Worm (Caenorhabditis elegans): Measurements from ENCODE around the gene srt-74.
A peak's percentile ranks its signal among the peaks of the same experiment; 100 is the strongest.

srt-74 gene

ce11 chrV:14270729-14271128 lies 11.4 kb downstream of the srt-74 start, which contains the start of gene F40G12.5:
TSS of gene F40G12.5 (minus strand) at chrV:14270829.
- TF ChIP-seq unc-62 (GFP tag; optimal IDR thresholded peaks at IDR 0.05 in 1 of 2) = peak in 1 of 2 experiments; percentile 16
- no peak for TF ChIP-seq unc-62 (tag; optimal IDR thresholded peaks at IDR 0.05)
- TF ChIP-seq saeg-2 (GFP tag; IDR thresholded peaks at IDR 0.05) = no peak

- TF ChIP-seq R02D3.7 (tag; optimal IDR thresholded peaks at IDR 0.05) = no peak
- TF ChIP-seq hmg-1.1 (GFP tag; IDR thresholded peaks at IDR 0.05) = no peak
- no peak for TF ChIP-seq cey-2 (tag; optimal IDR thresholded peaks at IDR 0.05; ENCODE audit: borderline replicate concordance, insufficient read depth)
- no peak for TF ChIP-seq ama-1 (optimal IDR thresholded peaks at IDR 0.05)
- no peak for TF ChIP-seq fkh-10 (GFP tag; optimal IDR thresholded peaks at IDR 0.05)
- no peak for TF ChIP-seq lin-1 (GFP tag; IDR thresholded peaks at IDR 0.05)
- TF ChIP-seq daf-12 (tag; optimal IDR thresholded peaks at IDR 0.05) = no peak
- TF ChIP-seq spr-3 (GFP tag; optimal IDR thresholded peaks at IDR 0.05) = no peak
- TF ChIP-seq lir-3 (tag; optimal IDR thresholded peaks at IDR 0.05) = no peak
- TF ChIP-seq nhr-111 (GFP tag; optimal IDR thresholded peaks at IDR 0.05) = no peak
- no peak for TF ChIP-seq F44E2.7 (GFP tag; IDR thresholded peaks at IDR 0.05)
- no peak for TF ChIP-seq lsy-2 (tag; optimal IDR thresholded peaks at IDR 0.05)
- TF ChIP-seq dve-1 (tag; optimal IDR thresholded peaks at IDR 0.05; ENCODE audit: insufficient read depth) = no peak
- no peak for TF ChIP-seq madf-9 (GFP tag; conservative IDR thresholded peaks at IDR 0.05)
- TF ChIP-seq zip-2 (tag; optimal IDR thresholded peaks at IDR 0.05) = no peak
These were observed 13.5 kb downstream of the srt-74 start, which contains the start of gene F40G12.4 for ce11 chrV:14268616-14269015. TSS of gene F40G12.4 (minus strand) at chrV:14268716.

ce11 chrV:14267326-14267942 lies 14.7 kb downstream of the srt-74 start:
- no peak for TF ChIP-seq lim-7 (GFP tag; IDR thresholded peaks at IDR 0.05)
- no peak for TF ChIP-seq snpc-4 (tag; optimal IDR thresholded peaks at IDR 0.05)
- no peak for TF ChIP-seq F10B5.3 (tag; optimal IDR thresholded peaks at IDR 0.05)
- peak; percentile 74; the same call in 1 of the 2 replicates for TF ChIP-seq Y48G9A.11 (GFP tag; IDR thresholded peaks at IDR 0.05)
- no peak for TF ChIP-seq ceh-20 (GFP tag; IDR thresholded peaks at IDR 0.05)
- no peak for TF ChIP-seq nhr-77 (tag; optimal IDR thresholded peaks at IDR 0.05)
- no peak for TF ChIP-seq lin-38 (GFP tag; IDR thresholded peaks at IDR 0.05)
- peak; percentile 82 for TF ChIP-seq snpc-1.2 (GFP tag; IDR thresholded peaks at IDR 0.05)
- no peak for TF ChIP-seq nhr-25 (tag; optimal IDR thresholded peaks at IDR 0.05; ENCODE audit: borderline replicate concordance, insufficient read depth)
- peak; percentile 28 for TF ChIP-seq F49E8.2 (tag; optimal IDR thresholded peaks at IDR 0.05; ENCODE audit: borderline replicate concordance)
- no peak for TF ChIP-seq lin-13 (GFP tag; optimal IDR thresholded peaks at IDR 0.05)
- 0 out of 2 replicates have a peak, but pooled peaks have one; percentile 9 for TF ChIP-seq arid-1 (GFP tag; conservative IDR thresholded peaks at IDR 0.05)
- TF ChIP-seq nhr-6 (tag; optimal IDR thresholded peaks at IDR 0.05) = no peak
- TF ChIP-seq Y5F2A.4 (GFP tag; optimal IDR thresholded peaks at IDR 0.05) = no peak
- TF ChIP-seq nhr-10 (tag; optimal IDR thresholded peaks at IDR 0.05) = no peak
- no peak for TF ChIP-seq nhr-11 (tag; optimal IDR thresholded peaks at IDR 0.05)
- TF ChIP-seq cey-2 (tag; optimal IDR thresholded peaks at IDR 0.05; ENCODE audit: borderline replicate concordance, insufficient read depth) = no peak
- no peak for TF ChIP-seq nhr-111 (GFP tag; optimal IDR thresholded peaks at IDR 0.05)
- no peak for TF ChIP-seq set-16 (GFP tag; IDR thresholded peaks at IDR 0.05)
- no peak for TF ChIP-seq zfp-3 (GFP tag; conservative IDR thresholded peaks at IDR 0.05)
- no peak for TF ChIP-seq daf-16 (GFP tag; optimal IDR thresholded peaks at IDR 0.05)
- TF ChIP-seq daf-16 (tag; optimal IDR thresholded peaks at IDR 0.05) = no peak
- no peak for TF ChIP-seq gei-8 (GFP tag; optimal IDR thresholded peaks at IDR 0.05)
- no peak for TF ChIP-seq php-3 (GFP tag; IDR thresholded peaks at IDR 0.05)
- no peak for TF ChIP-seq unc-39 (tag; optimal IDR thresholded peaks at IDR 0.05)
- no peak for TF ChIP-seq nhr-28 (tag; optimal IDR thresholded peaks at IDR 0.05)
- TF ChIP-seq lin-29 (GFP tag; IDR thresholded peaks at IDR 0.05) = no peak
- TF ChIP-seq zip-11 (GFP tag; IDR thresholded peaks at IDR 0.05) = no peak
- TF ChIP-seq ztf-7 (tag; optimal IDR thresholded peaks at IDR 0.05) = no peak

Data from whole organism, L4 larva.